Worm (Caenorhabditis elegans): Measurements from ENCODE around the gene clec-132.

Gene clec-132

ce11 chrII:3595339-3595738 is 18.5 kb downstream of the clec-132 start, which contains the start of gene Y49F6A.12:
Gene Y49F6A.12 (plus strand): TSS chrII:3595639.
- TF ChIP-seq madf-3 (GFP tag; IDR thresholded peaks at IDR 0.05) (no peak), F33H1.4 (GFP tag; IDR thresholded peaks at IDR 0.05) (no peak), rpc-1 (optimal IDR thresholded peaks at IDR 0.05) (no peak), rpc-1 (tag; optimal IDR thresholded peaks at IDR 0.05) (no peak), let-607 (tag; optimal IDR thresholded peaks at IDR 0.05) (no peak), F22D6.2 (tag; optimal IDR thresholded peaks at IDR 0.05) (no peak), C17E4.6 (GFP tag; IDR thresholded peaks at IDR 0.05) (no peak), hlh-26 (GFP tag; conservative IDR thresholded peaks at IDR 0.05) (no peak), T26A5.8 (tag; optimal IDR thresholded peaks at IDR 0.05) (no peak), hlh-12 (tag; optimal IDR thresholded peaks at IDR 0.05) (no peak), snpc-4 (GFP tag; optimal IDR thresholded peaks at IDR 0.05) (no peak), snpc-4 (tag; optimal IDR thresholded peaks at IDR 0.05) (no peak), pbrm-1 (GFP tag; IDR thresholded peaks at IDR 0.05) (no peak), somi-1 (GFP tag; optimal IDR thresholded peaks at IDR 0.05) (no peak), madf-8 (GFP tag; conservative IDR thresholded peaks at IDR 0.05) (no peak)

ce11 chrII:3598721-3599120 is 21.9 kb downstream of the clec-132 start, which contains the start of gene Y49F6A.11:
Gene Y49F6A.11 (minus strand): TSS chrII:3598821.
- TF ChIP-seq ztf-28 (GFP tag; IDR thresholded peaks at IDR 0.05) (no peak), cebp-2 (GFP tag; IDR thresholded peaks at IDR 0.05) (no peak), let-526 (GFP tag; IDR thresholded peaks at IDR 0.05) (no peak), ztf-25 (GFP tag; IDR thresholded peaks at IDR 0.05) (no peak), B0261.1 (tag; optimal IDR thresholded peaks at IDR 0.05) (no peak), nfyb-1 (GFP tag; IDR thresholded peaks at IDR 0.05) (no peak), somi-1 (GFP tag; optimal IDR thresholded peaks at IDR 0.05) (no peak), egl-44 (GFP tag; IDR thresholded peaks at IDR 0.05) (no peak), egrh-3 (GFP tag; IDR thresholded peaks at IDR 0.05) (no peak), unc-62 (GFP tag; optimal IDR thresholded peaks at IDR 0.05) (no peak), T07F8.4 (tag; optimal IDR thresholded peaks at IDR 0.05) (no peak)

- TF ChIP-seq tbx-9 (tag; optimal IDR thresholded peaks at IDR 0.05; ENCODE audit: borderline replicate concordance) (no peak), zfh-2 (GFP tag; conservative IDR thresholded peaks at IDR 0.05) (peak; percentile 71; the same call in 1 of the 2 replicates)
These were observed 27.7 kb downstream of the clec-132 start for ce11 chrII:3604578-3604977.

ce11 chrII:3609764-3610163 is 32.9 kb downstream of the clec-132 start, which contains the start of gene Y49F6A.5:
Gene Y49F6A.5 (minus strand): TSS chrII:3609864.
- TF ChIP-seq sdz-38 (tag; optimal IDR thresholded peaks at IDR 0.05) (no peak), efl-1 (GFP tag; optimal IDR thresholded peaks at IDR 0.05) (peak; percentile 15)

ce11 chrII:3616615-3617014 is 39.8 kb downstream of the clec-132 start:
- TF ChIP-seq nfyb-1 (GFP tag; IDR thresholded peaks at IDR 0.05), result peak; percentile 78
- no peak for TF ChIP-seq bed-1 (GFP tag; IDR thresholded peaks at IDR 0.05)

ce11 chrII:3617512-3617911 is 40.7 kb downstream of the clec-132 start, which contains the start of gene F40E12.1:
Gene F40E12.1 (plus strand): TSS chrII:3617812.
- TF ChIP-seq madf-10 (tag; optimal IDR thresholded peaks at IDR 0.05), result no peak
- no peak for TF ChIP-seq snpc-3.4 (tag; optimal IDR thresholded peaks at IDR 0.05)
- TF ChIP-seq efl-1 (GFP tag; optimal IDR thresholded peaks at IDR 0.05), result no peak
- TF ChIP-seq egrh-3 (GFP tag; IDR thresholded peaks at IDR 0.05), result no peak
- TF ChIP-seq C06A6.2 (GFP tag; conservative IDR thresholded peaks at IDR 0.05), result no peak
- TF ChIP-seq Y56A3A.18 (GFP tag; IDR thresholded peaks at IDR 0.05), result no peak
- TF ChIP-seq hlh-12 (tag; optimal IDR thresholded peaks at IDR 0.05), result no peak
- TF ChIP-seq F49E8.2 (tag; optimal IDR thresholded peaks at IDR 0.05; ENCODE audit: insufficient read depth), result no peak
- TF ChIP-seq egl-18 (GFP tag; IDR thresholded peaks at IDR 0.05), result no peak
- no peak for TF ChIP-seq T26A5.8 (tag; optimal IDR thresholded peaks at IDR 0.05)
- TF ChIP-seq bed-1 (GFP tag; IDR thresholded peaks at IDR 0.05), result no peak
- no peak for TF ChIP-seq cebp-2 (GFP tag; IDR thresholded peaks at IDR 0.05)
- TF ChIP-seq lin-35 (GFP tag; optimal IDR thresholded peaks at IDR 0.05), result no peak
